Worm (Caenorhabditis elegans) whole organism, L1 larva: ENCODE results near the gene C10A4.13.

Experiments used
- aly-2 ChIP-seq: fragments of 150-350 bp; optimal IDR thresholded peaks from 2 replicates; lab custom pipeline; 2014; ENCODE audit warnings: missing biosample characterization, missing genetic modification characterization
- ama-1 ChIP-seq: fragments of 150-350 bp; optimal IDR thresholded peaks from 2 replicates; lab custom pipeline; 2014
- fkh-10 ChIP-seq: sonication (generic microtip); optimal IDR thresholded peaks from 2 replicates; lab custom pipeline; 2017; ENCODE audit warnings: missing biosample characterization, missing genetic modification reagents, missing genetic modification characterization
- nhr-28 ChIP-seq: fragments of 150-350 bp; optimal IDR thresholded peaks from 2 replicates; lab custom pipeline; 2014; ENCODE audit warnings: missing biosample characterization, missing genetic modification characterization
- pag-3 ChIP-seq: sonication (generic microtip); optimal IDR thresholded peaks from 2 replicates; lab custom pipeline; 2017; ENCODE audit warnings: missing genetic modification characterization, mild to moderate bottlenecking, missing compliant biosample characterization, antibody characterized with exemption, borderline replicate concordance; ENCODE audit not compliant: insufficient read depth
- rnt-1 ChIP-seq: sonication (generic microtip); optimal IDR thresholded peaks from 2 replicates; lab custom pipeline; 2016; ENCODE audit warnings: mild to moderate bottlenecking, missing genetic modification characterization, moderate library complexity, missing compliant biosample characterization
- snpc-4 ChIP-seq: fragments of 150-350 bp; optimal IDR thresholded peaks from 2 replicates; lab custom pipeline; 2014; ENCODE audit warnings: missing biosample characterization, missing genetic modification characterization

ce11 chrX:7420571-7420970 is 22.7 kb upstream of the C10A4.13 start, which contains the start of gene C10A4.9:
- TF ChIP-seq fkh-10 (GFP tag; lab: Kevin White, UChicago), result no peak
- no peak for TF ChIP-seq aly-2 (tag; lab: Kevin White, UChicago)
- no peak for TF ChIP-seq ama-1 (lab: Kevin White, UChicago)
- no peak for TF ChIP-seq nhr-28 (tag; lab: Kevin White, UChicago)
- TF ChIP-seq rnt-1 (tag; lab: Kevin White, UChicago), result no peak
- TF ChIP-seq pag-3, result no peak
- TF ChIP-seq snpc-4, result no peak
